Worm (Caenorhabditis elegans): ENCODE results near the gene srt-52.

The srt-52 gene

ce11 chrV:1335-1734 lies 54.5 kb downstream of the srt-52 start, which contains the start of gene idpp-2:
Gene idpp-2 (plus strand): TSS chrV:1635.
- TF ChIP-seq ztf-23 (GFP tag; IDR thresholded peaks at IDR 0.05) (no peak), T22C8.4 (GFP tag; IDR thresholded peaks at IDR 0.05) (no peak), ref-1 (GFP tag; conservative IDR thresholded peaks at IDR 0.05) (no peak), flt-1 (GFP tag; IDR thresholded peaks at IDR 0.05) (no peak), med-1 (GFP tag; optimal IDR thresholded peaks at IDR 0.05; ENCODE audit: insufficient read depth) (no peak)

All from whole organism, midembryonic.